Fruit fly (Drosophila melanogaster) whole organism, adult: ENCODE results near the gene CG42792.

Source experiments
- CG11617 ChIP-seq: fragments of 200-800 bp; sonication (Bioruptor generic); optimal IDR thresholded peaks from 2 replicates; lab custom pipeline; 2017; ENCODE audit warnings: mild to moderate bottlenecking, missing biosample characterization, missing genetic modification reagents, missing genetic modification characterization
- CG12768 ChIP-seq: fragments of 200-800 bp; sonication (Bioruptor generic); optimal IDR thresholded peaks from 2 replicates; lab custom pipeline; 2017; ENCODE audit warnings: missing biosample characterization, missing genetic modification characterization, mild to moderate bottlenecking, moderate library complexity, missing genetic modification reagents
- CG14711 ChIP-seq: fragments of 200-800 bp; sonication (Bioruptor generic); optimal IDR thresholded peaks from 2 replicates; lab custom pipeline; 2018; ENCODE audit warnings: missing biosample characterization, mild to moderate bottlenecking, missing genetic modification characterization, moderate library complexity
- CG1620 ChIP-seq: fragments of 200-800 bp; sonication (Bioruptor generic); optimal IDR thresholded peaks from 2 replicates; lab custom pipeline; 2016; ENCODE audit warnings: missing biosample characterization, missing genetic modification characterization
- CG5204 ChIP-seq: fragments of 200-800 bp; sonication (Bioruptor generic); optimal IDR thresholded peaks from 2 replicates; lab custom pipeline; 2016; ENCODE audit warnings: missing biosample characterization, missing genetic modification characterization
- CG7045 ChIP-seq: fragments of 200-800 bp; sonication (Bioruptor generic); optimal IDR thresholded peaks from 2 replicates; lab custom pipeline; 2017; ENCODE audit warnings: missing biosample characterization, mild to moderate bottlenecking, missing genetic modification characterization
- CG7101 ChIP-seq: fragments of 200-800 bp; sonication (Bioruptor generic); optimal IDR thresholded peaks from 2 replicates; lab custom pipeline; 2018; ENCODE audit warnings: missing biosample characterization, mild to moderate bottlenecking, missing genetic modification characterization, moderate library complexity
- Clk ChIP-seq: fragments of 200-800 bp; sonication (Bioruptor generic); optimal IDR thresholded peaks from 2 replicates; lab custom pipeline; 2017; ENCODE audit warnings: missing biosample characterization, missing genetic modification characterization
- Crg-1 ChIP-seq: fragments of 200-800 bp; sonication (Bioruptor generic); optimal IDR thresholded peaks from 2 replicates; lab custom pipeline; 2016; ENCODE audit warnings: missing biosample characterization, missing genetic modification characterization
- cic ChIP-seq: fragments of 200-800 bp; sonication (Bioruptor generic); optimal IDR thresholded peaks from 2 replicates; lab custom pipeline; 2017; ENCODE audit warnings: missing biosample characterization, mild to moderate bottlenecking, missing genetic modification characterization, moderate library complexity
- cnc ChIP-seq, 2 experiments: fragments of >200 bp; optimal IDR thresholded peaks; 2 replicates each; lab custom pipeline; 2017
- kay ChIP-seq: fragments of 200-800 bp; sonication (Bioruptor generic); peaks from one replicate; lab custom pipeline; 2016; ENCODE audit warnings: missing biosample characterization, missing genetic modification characterization, borderline replicate concordance
- ovo ChIP-seq: fragments of 200-800 bp; sonication (Bioruptor generic); optimal IDR thresholded peaks from 2 replicates; lab custom pipeline; 2016; ENCODE audit warnings: missing biosample characterization, missing genetic modification characterization
- toe ChIP-seq: fragments of 200-800 bp; sonication (Bioruptor generic); optimal IDR thresholded peaks from 2 replicates; lab custom pipeline; 2016; ENCODE audit warnings: missing biosample characterization, missing genetic modification characterization

DNA sequence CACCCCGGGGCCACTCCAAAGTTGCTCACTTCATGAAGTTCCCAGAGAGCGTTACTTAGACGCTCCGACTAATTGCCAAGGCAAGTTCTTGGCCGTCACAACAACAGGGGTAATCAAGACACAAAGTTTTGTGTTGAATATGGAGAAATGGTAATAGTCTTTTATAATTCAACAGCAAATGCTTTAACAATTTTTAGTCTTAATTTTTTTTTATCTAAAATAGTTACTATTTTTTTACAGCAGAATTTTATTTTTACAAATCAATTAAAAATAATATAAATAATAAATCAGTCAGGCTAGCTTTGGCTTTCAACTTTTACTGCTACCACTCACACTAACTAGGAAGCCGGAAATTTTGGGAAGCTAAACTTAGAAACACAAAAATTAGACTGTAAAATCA is 13.0 kb downstream of the CG42792 start, which contains the start of gene CG13243:
- TF ChIP-seq Crg-1 (GFP tag; lab: Kevin White, UChicago) = no peak
- TF ChIP-seq CG14711 (tag; lab: Kevin White, UChicago) = no peak
- TF ChIP-seq Clk (GFP tag; lab: Kevin White, UChicago) = no peak
- TF ChIP-seq CG7101 (tag; lab: Kevin White, UChicago) = no peak
- TF ChIP-seq CG5204 = no peak
- TF ChIP-seq kay = no peak
- TF ChIP-seq CG7045 (GFP tag; lab: Kevin White, UChicago) = no peak
- no peak for TF ChIP-seq ovo (GFP tag; lab: Kevin White, UChicago)
- TF ChIP-seq toe (GFP tag; lab: Kevin White, UChicago) = no peak
- no peak for TF ChIP-seq CG1620
- no peak for TF ChIP-seq cnc (optimal IDR thresholded peaks at IDR 0.05; lab: Kevin White, UChicago)
- TF ChIP-seq CG11617 = no peak
- TF ChIP-seq CG12768 (GFP tag; lab: Kevin White, UChicago) = no peak
- TF ChIP-seq cic (GFP tag; lab: Kevin White, UChicago) = no peak
